Worm (Caenorhabditis elegans): ENCODE data around the gene ttll-4.

ttll-4 gene

ce11 chrIII:10178023-10178422 lies 54.0 kb downstream of the ttll-4 start:
- TF ChIP-seq pag-3 (tag; optimal IDR thresholded peaks at IDR 0.05; ENCODE audit: borderline replicate concordance), result no peak
- TF ChIP-seq madf-2 (tag; optimal IDR thresholded peaks at IDR 0.05), result no peak
- TF ChIP-seq C38D4.7 (GFP tag; optimal IDR thresholded peaks at IDR 0.05), result no peak
- TF ChIP-seq fkh-6 (tag; optimal IDR thresholded peaks at IDR 0.05), result no peak
- no peak for TF ChIP-seq dve-1 (tag; optimal IDR thresholded peaks at IDR 0.05)
- no peak for TF ChIP-seq ceh-19 (GFP tag; optimal IDR thresholded peaks at IDR 0.05)
- TF ChIP-seq ceh-24 (tag; optimal IDR thresholded peaks at IDR 0.05), result no peak
- no peak for TF ChIP-seq tbx-2 (tag; optimal IDR thresholded peaks at IDR 0.05)
- TF ChIP-seq ceh-31 (tag; optimal IDR thresholded peaks at IDR 0.05), result no peak
- TF ChIP-seq ceh-34 (tag; optimal IDR thresholded peaks at IDR 0.05), result no peak
- TF ChIP-seq unc-55 (GFP tag; optimal IDR thresholded peaks at IDR 0.05), result no peak
- TF ChIP-seq sox-4 (tag; optimal IDR thresholded peaks at IDR 0.05), result no peak
- TF ChIP-seq eyg-1 (tag; optimal IDR thresholded peaks at IDR 0.05), result no peak
- no peak for TF ChIP-seq unc-3 (GFP tag; conservative IDR thresholded peaks at IDR 0.05)
- no peak for TF ChIP-seq unc-3 (tag; optimal IDR thresholded peaks at IDR 0.05)
- no peak for TF ChIP-seq ttx-3 (tag; optimal IDR thresholded peaks at IDR 0.05)

DNA sequence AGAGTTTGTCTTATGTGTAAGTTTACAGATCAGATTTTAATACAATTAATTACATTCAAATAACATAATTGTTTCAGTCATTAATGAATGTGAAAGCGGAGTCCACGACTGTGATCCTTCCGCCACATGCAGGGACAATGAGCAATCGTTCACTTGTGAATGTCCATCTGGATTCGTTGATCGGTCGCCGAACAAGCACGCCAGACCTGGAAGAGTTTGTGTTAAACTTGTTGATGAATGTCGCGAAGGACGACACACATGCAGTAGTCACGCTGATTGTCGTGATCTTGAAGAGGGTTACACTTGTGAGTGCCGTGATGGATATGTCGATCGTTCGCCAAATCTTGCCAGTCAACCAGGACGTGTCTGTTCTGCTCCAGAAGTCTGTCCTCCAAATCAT lies 54.6 kb downstream of the ttll-4 start:
- no peak for TF ChIP-seq sdc-2 (tag; optimal IDR thresholded peaks at IDR 0.05)
- no peak for TF ChIP-seq fkh-6 (tag; optimal IDR thresholded peaks at IDR 0.05)
- no peak for TF ChIP-seq unc-55 (GFP tag; optimal IDR thresholded peaks at IDR 0.05)
- no peak for TF ChIP-seq ceh-24 (tag; optimal IDR thresholded peaks at IDR 0.05)

DNA sequence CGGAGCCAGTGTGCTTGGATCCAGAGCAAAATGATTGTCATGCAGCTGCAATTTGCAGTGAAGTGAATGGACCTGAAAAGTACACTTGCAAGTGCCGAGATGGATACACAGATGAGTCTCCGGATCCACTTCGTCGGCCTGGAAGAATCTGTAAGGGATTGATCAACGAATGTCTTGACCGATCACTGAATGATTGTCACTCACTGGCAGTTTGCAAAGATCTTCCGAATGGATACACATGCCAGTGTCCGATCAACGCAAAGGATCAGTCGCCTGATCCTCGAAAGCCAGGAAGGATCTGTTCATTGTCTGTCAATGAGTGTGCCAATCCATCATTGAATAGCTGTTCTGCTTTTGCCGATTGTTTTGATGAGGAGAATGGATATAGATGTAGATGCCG lies 55.5 kb downstream of the ttll-4 start:
- no peak for TF ChIP-seq ceh-45 (GFP tag; IDR thresholded peaks at IDR 0.05)
- TF ChIP-seq unc-3 (GFP tag; conservative IDR thresholded peaks at IDR 0.05), result no peak
- TF ChIP-seq unc-3 (tag; optimal IDR thresholded peaks at IDR 0.05), result no peak

- TF ChIP-seq nhr-232 (tag; optimal IDR thresholded peaks at IDR 0.05) (no peak), ttx-3 (tag; optimal IDR thresholded peaks at IDR 0.05) (no peak), ceh-19 (GFP tag; optimal IDR thresholded peaks at IDR 0.05) (no peak), unc-3 (GFP tag; conservative IDR thresholded peaks at IDR 0.05) (no peak), unc-3 (tag; optimal IDR thresholded peaks at IDR 0.05) (no peak), ceh-34 (tag; optimal IDR thresholded peaks at IDR 0.05) (no peak), hlh-15 (tag; optimal IDR thresholded peaks at IDR 0.05) (no peak)
These were observed 57.9 kb downstream of the ttll-4 start for ce11 chrIII:10181868-10182267.
